Fruit fly (Drosophila melanogaster): ENCODE results near the gene CG10472.

DNA sequence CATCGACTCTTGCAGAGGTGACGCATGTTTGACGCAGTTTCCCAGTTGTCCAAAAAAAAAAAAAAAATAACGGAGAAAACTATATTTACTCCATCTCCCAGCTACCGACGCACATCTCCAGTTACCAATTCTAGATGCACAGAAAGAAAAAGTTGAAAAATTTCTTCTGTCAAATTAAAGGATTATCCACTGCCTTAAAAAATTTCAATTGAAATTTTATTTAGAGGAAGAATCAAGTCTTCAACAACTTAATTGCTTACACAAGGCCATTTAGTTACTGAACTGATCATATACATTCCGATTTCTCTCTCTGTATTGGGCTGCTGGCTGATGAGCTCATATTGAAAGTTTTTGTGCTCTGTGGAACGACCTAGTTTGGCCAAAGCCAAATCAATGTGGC, 23.3 kb upstream of the CG10472 start:
- TF ChIP-seq pan (optimal IDR thresholded peaks at IDR 0.05) (no peak), lola (GFP tag; optimal IDR thresholded peaks at IDR 0.05) (no peak), Hr78 (GFP tag; optimal IDR thresholded peaks at IDR 0.05) (no peak), Dfd (GFP tag; optimal IDR thresholded peaks at IDR 0.05) (no peak)

All from whole organism, wandering third instar larva.